Worm (Caenorhabditis elegans): ENCODE results near the gene F32D8.8.

DNA sequence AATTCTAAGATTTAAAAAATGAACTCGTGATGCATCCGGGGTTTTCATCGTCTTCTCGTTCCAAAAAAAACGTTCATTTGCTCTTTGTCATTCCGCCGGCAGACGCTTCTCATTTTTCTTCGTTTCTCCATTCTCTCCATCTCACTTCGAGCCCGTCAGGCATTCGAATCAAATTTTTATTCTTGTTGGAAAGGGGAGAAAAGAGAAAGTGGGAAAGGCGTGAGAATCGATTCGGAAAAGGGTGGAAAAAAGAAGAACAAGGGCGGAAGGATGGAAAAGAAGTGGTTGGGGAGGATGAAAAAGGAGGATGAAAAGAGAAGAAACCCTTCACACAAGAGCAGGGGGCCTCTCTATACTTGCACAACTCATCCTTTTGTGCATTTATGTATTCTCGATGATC lies 2.2 kb upstream of the F32D8.8 start:
- TF ChIP-seq med-1 (GFP tag; optimal IDR thresholded peaks at IDR 0.05; ENCODE audit: insufficient read depth): no peak
- no peak for TF ChIP-seq klf-2 (GFP tag; conservative IDR thresholded peaks at IDR 0.05)
- no peak for TF ChIP-seq T22C8.4 (GFP tag; IDR thresholded peaks at IDR 0.05)
- TF ChIP-seq ztf-23 (GFP tag; IDR thresholded peaks at IDR 0.05): no peak
- TF ChIP-seq ref-1 (GFP tag; conservative IDR thresholded peaks at IDR 0.05): no peak
- no peak for TF ChIP-seq cog-1 (tag; optimal IDR thresholded peaks at IDR 0.05)
- no peak for TF ChIP-seq flt-1 (GFP tag; IDR thresholded peaks at IDR 0.05)

Data from whole organism, midembryonic.